Fruit fly (Drosophila melanogaster): ENCODE results near the gene CG13003.
A peak's percentile ranks its signal among the peaks of the same experiment; 100 is the strongest.

The CG13003 gene

DNA sequence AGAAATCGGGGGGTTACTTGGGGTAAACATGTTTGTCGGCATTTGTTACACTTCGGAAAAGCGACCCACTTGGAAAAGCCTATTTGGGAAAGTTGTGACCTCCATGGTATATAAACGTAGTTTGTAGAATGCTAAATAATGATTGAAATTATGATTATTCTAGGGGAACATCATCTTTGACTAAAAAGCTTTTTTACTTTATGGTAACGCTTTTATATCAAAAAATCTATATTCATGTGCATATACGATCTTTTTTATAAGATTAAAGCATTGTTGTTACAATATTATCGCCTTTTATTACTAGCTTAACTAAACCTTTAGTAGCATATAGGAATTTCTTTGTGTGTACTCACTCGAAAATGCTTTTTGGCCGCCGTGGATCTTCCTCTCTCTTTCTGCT lies 42.1 kb downstream of the CG13003 start (continued):
- TF ChIP-seq vvl (GFP tag; IDR thresholded peaks at IDR 0.05) (peak; percentile 33; the same call in 1 of the 2 replicates), Hr3 (GFP tag; optimal IDR thresholded peaks at IDR 0.05) (peak; percentile 15), da (GFP tag; optimal IDR thresholded peaks at IDR 0.05) (no peak), sob (GFP tag; IDR thresholded peaks at IDR 0.05) (no peak), ssp (GFP tag; IDR thresholded peaks at IDR 0.05) (no peak), CG31224 (GFP tag; IDR thresholded peaks at IDR 0.05) (no peak), CG10147 (GFP tag; optimal IDR thresholded peaks at IDR 0.05) (no peak), pfk (GFP tag; optimal IDR thresholded peaks at IDR 0.05) (no peak), pho (GFP tag; optimal IDR thresholded peaks at IDR 0.05) (peak; percentile 23), CG4730 (GFP tag; IDR thresholded peaks at IDR 0.05) (0 out of 2 replicates have a peak, but pooled peaks have one; percentile 36), CG11696 (GFP tag; IDR thresholded peaks at IDR 0.05) (no peak), Antp (GFP tag; optimal IDR thresholded peaks at IDR 0.05) (no peak), pros (GFP tag; optimal IDR thresholded peaks at IDR 0.05) (no peak), CG10462 (GFP tag; optimal IDR thresholded peaks at IDR 0.05) (no peak), dysf (GFP tag; IDR thresholded peaks at IDR 0.05) (peak; percentile 56; the same call in 1 of the 3 replicates), mam (GFP tag; optimal IDR thresholded peaks at IDR 0.05) (no peak), Myb (GFP tag; optimal IDR thresholded peaks at IDR 0.05) (no peak), CG2678 (tag; optimal IDR thresholded peaks at IDR 0.05) (peak; percentile 67), CG7928 (GFP tag; optimal IDR thresholded peaks at IDR 0.05) (no peak), sug (tag; optimal IDR thresholded peaks at IDR 0.05) (peak; percentile 26), CG8944 (GFP tag; optimal IDR thresholded peaks at IDR 0.05) (peak; percentile 18), vfl (GFP tag; optimal IDR thresholded peaks at IDR 0.05) (no peak), CG3281 (GFP tag; optimal IDR thresholded peaks at IDR 0.05) (peak; percentile 34), Taf1 (GFP tag; IDR thresholded peaks at IDR 0.05) (no peak), CG3847 (GFP tag; IDR thresholded peaks at IDR 0.05) (peak; percentile 24; the same call in 1 of the 2 replicates), D19A (tag; optimal IDR thresholded peaks at IDR 0.05) (peak; percentile 26), BtbVII (GFP tag; optimal IDR thresholded peaks at IDR 0.05) (no peak), twi (tag; optimal IDR thresholded peaks at IDR 0.05) (peak; percentile 9), kni (GFP tag; optimal IDR thresholded peaks at IDR 0.05) (no peak), pum (GFP tag; optimal IDR thresholded peaks at IDR 0.05) (peak; percentile 9), Opbp (GFP tag; IDR thresholded peaks at IDR 0.05; ENCODE audit: partially characterized antibody) (no peak), gcm (GFP tag; optimal IDR thresholded peaks at IDR 0.05) (peak; percentile 42), Chrac-16 (GFP tag; optimal IDR thresholded peaks at IDR 0.05) (no peak), gt (GFP tag; IDR thresholded peaks at IDR 0.05) (no peak), insv (GFP tag; optimal IDR thresholded peaks at IDR 0.05) (no peak), oc (tag; optimal IDR thresholded peaks at IDR 0.05) (no peak), Drgx (GFP tag; IDR thresholded peaks at IDR 0.05) (peak; percentile 78), salm (tag; optimal IDR thresholded peaks at IDR 0.05) (peak; percentile 16), CG18619 (GFP tag; optimal IDR thresholded peaks at IDR 0.05) (peak; percentile 42), tll (GFP tag; optimal IDR thresholded peaks at IDR 0.05) (no peak), CG13624 (GFP tag; optimal IDR thresholded peaks at IDR 0.05) (no peak), CG1024 (GFP tag; IDR thresholded peaks at IDR 0.05) (no peak), chm (GFP tag; IDR thresholded peaks at IDR 0.05) (no peak), YL-1 (GFP tag; optimal IDR thresholded peaks at IDR 0.05) (no peak), CG10543 (GFP tag; optimal IDR thresholded peaks at IDR 0.05) (peak; percentile 29), CG10979 (tag; optimal IDR thresholded peaks at IDR 0.05) (peak; percentile 29), zfh1 (GFP tag; IDR thresholded peaks at IDR 0.05) (no peak), Bteb2 (GFP tag; optimal IDR thresholded peaks at IDR 0.05) (peak; percentile 39), Xbp1 (GFP tag; optimal IDR thresholded peaks at IDR 0.05) (peak; percentile 43), lola (GFP tag; optimal IDR thresholded peaks at IDR 0.05) (peak in 1 of 3 experiments; percentile 28), Hr78 (GFP tag; optimal IDR thresholded peaks at IDR 0.05) (peak in 1 of 2 experiments; percentile 40)
